Worm (Caenorhabditis elegans) whole organism, L1 larva: ENCODE measurements around the gene fkh-5.

Experiments used
- ama-1 ChIP-seq: fragments of 150-350 bp; optimal IDR thresholded peaks from 2 replicates; lab custom pipeline; 2014
- fos-1 ChIP-seq: fragments of 150-350 bp; optimal IDR thresholded peaks from 2 replicates; lab custom pipeline; 2014; ENCODE audit warnings: missing biosample characterization, missing genetic modification characterization
- mep-1 ChIP-seq: fragments of 150-350 bp; optimal IDR thresholded peaks from 2 replicates; lab custom pipeline; 2014; ENCODE audit warnings: missing biosample characterization, missing genetic modification characterization
- nhr-237 ChIP-seq: fragments of 150-350 bp; optimal IDR thresholded peaks from 2 replicates; lab custom pipeline; 2014; ENCODE audit warnings: missing biosample characterization, missing genetic modification characterization
- nhr-85 ChIP-seq: sonication (generic microtip); peaks from one replicate; lab custom pipeline; 2016; ENCODE audit warnings: missing genetic modification characterization, inconsistent platforms, missing compliant biosample characterization
- pqm-1 ChIP-seq: sonication (generic microtip); optimal IDR thresholded peaks from 3 replicates; lab custom pipeline; 2017; ENCODE audit warnings: missing biosample characterization, missing genetic modification characterization
- rnt-1 ChIP-seq: sonication (generic microtip); optimal IDR thresholded peaks from 2 replicates; lab custom pipeline; 2016; ENCODE audit warnings: mild to moderate bottlenecking, missing genetic modification characterization, moderate library complexity, missing compliant biosample characterization
- swsn-7 ChIP-seq: sonication (generic microtip); optimal IDR thresholded peaks from 2 replicates; lab custom pipeline; 2016; ENCODE audit warnings: missing genetic modification characterization, missing compliant biosample characterization
- unc-30 ChIP-seq: sonication (generic microtip); optimal IDR thresholded peaks from 2 replicates; lab custom pipeline; 2017; ENCODE audit warnings: missing biosample characterization, missing genetic modification characterization
- ztf-4 ChIP-seq: fragments of 150-350 bp; optimal IDR thresholded peaks from 2 replicates; lab custom pipeline; 2014; ENCODE audit warnings: missing biosample characterization, missing genetic modification characterization

ce11 chrIII:4883429-4883828, 39.0 kb downstream of the fkh-5 start, which contains the start of gene clec-5:
- TF ChIP-seq ztf-4 (tag; lab: Kevin White, UChicago) (no peak), mep-1 (tag; lab: Kevin White, UChicago) (no peak), nhr-237 (tag; lab: Kevin White, UChicago) (no peak), unc-30 (no peak), nhr-85 (no peak), pqm-1 (tag; lab: Kevin White, UChicago) (no peak), fos-1 (tag; lab: Kevin White, UChicago) (no peak), swsn-7 (tag; lab: Kevin White, UChicago) (no peak), rnt-1 (tag; lab: Kevin White, UChicago) (no peak), ama-1 (lab: Kevin White, UChicago) (no peak)
